Worm (Caenorhabditis elegans) whole organism, late embryonic: ENCODE measurements around the gene lmtr-2.
A peak's percentile ranks its signal among the peaks of the same experiment; 100 is the strongest.

ENCODE experiments used
- F13H6.1 ChIP-seq: sonication (generic microtip); optimal IDR thresholded peaks from 2 replicates; lab custom pipeline; 2016; ENCODE audit warnings: missing genetic modification characterization, missing compliant biosample characterization
- K09A11.1 ChIP-seq: sonication (generic microtip); optimal IDR thresholded peaks from 2 replicates; lab custom pipeline; 2017; ENCODE audit warnings: antibody characterized with exemption, mild to moderate bottlenecking, missing genetic modification characterization, missing compliant biosample characterization; ENCODE audit not compliant: insufficient read depth
- T23F11.4 ChIP-seq: fragments of 200-800 bp; sonication (Bioruptor generic); optimal IDR thresholded peaks from 2 replicates; lab custom pipeline; 2018; ENCODE audit warnings: mild to moderate bottlenecking, missing genetic modification characterization, missing compliant biosample characterization
- ahr-1 ChIP-seq: sonication (generic microtip); optimal IDR thresholded peaks from 2 replicates; lab custom pipeline; 2016; ENCODE audit warnings: missing genetic modification characterization, missing compliant biosample characterization
- ama-1 ChIP-seq: fragments of 150-350 bp; optimal IDR thresholded peaks from 2 replicates; lab custom pipeline; 2014
- ceh-14 ChIP-seq: sonication (generic microtip); optimal IDR thresholded peaks from 2 replicates; lab custom pipeline; 2016; ENCODE audit warnings: missing genotype, missing genetic modification characterization, missing compliant biosample characterization
- ceh-2 ChIP-seq: sonication (generic microtip); optimal IDR thresholded peaks from 2 replicates; lab custom pipeline; 2016; ENCODE audit warnings: missing genotype, missing genetic modification characterization, missing compliant biosample characterization
- ceh-22 ChIP-seq: sonication (generic microtip); optimal IDR thresholded peaks from 2 replicates; lab custom pipeline; 2017; ENCODE audit warnings: missing biosample characterization, missing genetic modification characterization
- ceh-24 ChIP-seq: sonication (generic microtip); optimal IDR thresholded peaks from 2 replicates; lab custom pipeline; 2016; ENCODE audit warnings: mild to moderate bottlenecking, missing genetic modification characterization, missing compliant biosample characterization
- ceh-34 ChIP-seq: sonication (generic microtip); optimal IDR thresholded peaks from 2 replicates; lab custom pipeline; 2016; ENCODE audit warnings: mild to moderate bottlenecking, missing genetic modification characterization, missing compliant biosample characterization
- ceh-45 ChIP-seq: fragments of 200-800 bp; sonication (Bioruptor generic); IDR thresholded peaks from 2 replicates; pipeline ENCODE4 v1.3.6; 2022; ENCODE audit warnings: missing genetic modification reagents, missing genetic modification characterization, missing compliant biosample characterization
- ceh-48 ChIP-seq: sonication (generic microtip); optimal IDR thresholded peaks from 2 replicates; lab custom pipeline; 2016; ENCODE audit warnings: missing genetic modification characterization, inconsistent platforms, missing compliant biosample characterization
- ceh-6 ChIP-seq: fragments of 200-800 bp; sonication (Bioruptor generic); optimal IDR thresholded peaks from 2 replicates; lab custom pipeline; 2018; ENCODE audit warnings: mild to moderate bottlenecking, missing genetic modification characterization, missing compliant biosample characterization
- ceh-9 ChIP-seq: sonication (generic microtip); optimal IDR thresholded peaks from 2 replicates; lab custom pipeline; 2016; ENCODE audit warnings: mild to moderate bottlenecking, missing genetic modification characterization, inconsistent platforms, missing compliant biosample characterization
- che-1 ChIP-seq: sonication (generic microtip); optimal IDR thresholded peaks from 2 replicates; lab custom pipeline; 2016; ENCODE audit warnings: mild to moderate bottlenecking, missing genetic modification characterization, missing compliant biosample characterization
- dmd-4 ChIP-seq: sonication (generic microtip); optimal IDR thresholded peaks from 2 replicates; lab custom pipeline; 2016; ENCODE audit warnings: borderline replicate concordance, missing genetic modification characterization, missing compliant biosample characterization
- elt-2 ChIP-seq: sonication (generic microtip); optimal IDR thresholded peaks from 2 replicates; lab custom pipeline; 2016; ENCODE audit warnings: missing genetic modification reagents, missing genetic modification characterization, missing compliant biosample characterization
- eyg-1 ChIP-seq: sonication (generic microtip); optimal IDR thresholded peaks from 2 replicates; lab custom pipeline; 2016; ENCODE audit warnings: missing genotype, missing genetic modification characterization, missing compliant biosample characterization
- fax-1 ChIP-seq: sonication (generic microtip); optimal IDR thresholded peaks from 2 replicates; lab custom pipeline; 2016; ENCODE audit warnings: missing genotype, missing genetic modification characterization, missing compliant biosample characterization
- fkh-6 ChIP-seq: sonication (generic microtip); optimal IDR thresholded peaks from 2 replicates; lab custom pipeline; 2016; ENCODE audit warnings: missing genetic modification characterization, missing compliant biosample characterization
- gmeb-2 ChIP-seq: sonication (generic microtip); optimal IDR thresholded peaks from 2 replicates; lab custom pipeline; 2016; ENCODE audit warnings: missing genetic modification characterization, inconsistent platforms, missing compliant biosample characterization
- hlh-15 ChIP-seq: sonication (generic microtip); optimal IDR thresholded peaks from 2 replicates; lab custom pipeline; 2016; ENCODE audit warnings: missing genetic modification characterization, missing compliant biosample characterization
- hlh-30 ChIP-seq: sonication (generic microtip); optimal IDR thresholded peaks from 2 replicates; lab custom pipeline; 2017; ENCODE audit warnings: antibody characterized with exemption, missing genetic modification characterization, missing compliant biosample characterization; ENCODE audit not compliant: insufficient read depth
- lin-11 ChIP-seq: fragments of 200-800 bp; sonication (Bioruptor generic); optimal IDR thresholded peaks from 2 replicates; lab custom pipeline; 2018; ENCODE audit warnings: mild to moderate bottlenecking, missing genetic modification characterization, missing compliant biosample characterization
- nfya-1 ChIP-seq: sonication (generic microtip); optimal IDR thresholded peaks from 2 replicates; lab custom pipeline; 2017; ENCODE audit warnings: missing genetic modification characterization, mild to moderate bottlenecking, missing compliant biosample characterization, antibody characterized with exemption, moderate library complexity
- nhr-11 ChIP-seq: fragments of 150-350 bp; optimal IDR thresholded peaks from 2 replicates; lab custom pipeline; 2014; ENCODE audit warnings: missing biosample characterization, missing genetic modification characterization
- npax-4 ChIP-seq: sonication (generic microtip); optimal IDR thresholded peaks from 2 replicates; lab custom pipeline; 2016; ENCODE audit warnings: missing genetic modification characterization, missing compliant biosample characterization
- odd-2 ChIP-seq: sonication (generic microtip); optimal IDR thresholded peaks from 2 replicates; lab custom pipeline; 2017; ENCODE audit warnings: antibody characterized with exemption, mild to moderate bottlenecking, missing genetic modification characterization, missing compliant biosample characterization
- pag-3 ChIP-seq: sonication (generic microtip); optimal IDR thresholded peaks from 2 replicates; lab custom pipeline; 2016; ENCODE audit warnings: missing compliant biosample characterization, missing genetic modification characterization, borderline replicate concordance
- pax-1 ChIP-seq: fragments of 150-350 bp; optimal IDR thresholded peaks from 2 replicates; lab custom pipeline; 2014; ENCODE audit warnings: missing biosample characterization, missing genetic modification characterization
- pha-2 ChIP-seq: sonication (generic microtip); optimal IDR thresholded peaks from 2 replicates; lab custom pipeline; 2017; ENCODE audit warnings: mild to moderate bottlenecking, missing genetic modification characterization, missing compliant biosample characterization
- pha-4 ChIP-seq: fragments of 150-350 bp; optimal IDR thresholded peaks from 2 replicates; lab custom pipeline; 2018; ENCODE audit warnings: missing biosample characterization, missing genetic modification reagents, missing genetic modification characterization
- pqm-1 ChIP-seq: sonication (generic microtip); optimal IDR thresholded peaks from 2 replicates; lab custom pipeline; 2016; ENCODE audit warnings: missing genetic modification characterization, missing compliant biosample characterization
- pros-1 ChIP-seq: fragments of 150-350 bp; optimal IDR thresholded peaks from 2 replicates; lab custom pipeline; 2014; ENCODE audit warnings: missing biosample characterization, missing genetic modification reagents, missing genetic modification characterization
- ref-2 ChIP-seq: sonication (generic microtip); optimal IDR thresholded peaks from 2 replicates; lab custom pipeline; 2016; ENCODE audit warnings: missing genetic modification characterization, missing compliant biosample characterization
- rnt-1 ChIP-seq: sonication (generic microtip); optimal IDR thresholded peaks from 2 replicates; lab custom pipeline; 2016; ENCODE audit warnings: missing genetic modification characterization, missing compliant biosample characterization
- sox-2 ChIP-seq: fragments of 200-800 bp; sonication (Bioruptor generic); IDR thresholded peaks from 2 replicates; pipeline ENCODE4 v1.3.6; 2022; ENCODE audit warnings: missing genetic modification reagents, missing genetic modification characterization, missing compliant biosample characterization
- sox-4 ChIP-seq: sonication (generic microtip); optimal IDR thresholded peaks from 2 replicates; lab custom pipeline; 2017; ENCODE audit warnings: mild to moderate bottlenecking, missing genetic modification characterization, inconsistent platforms, missing compliant biosample characterization
- syd-9 ChIP-seq: sonication (generic microtip); optimal IDR thresholded peaks from 2 replicates; lab custom pipeline; 2016; ENCODE audit warnings: mild to moderate bottlenecking, missing genetic modification characterization, moderate library complexity, missing compliant biosample characterization
- tbx-7 ChIP-seq: sonication (generic microtip); optimal IDR thresholded peaks from 2 replicates; lab custom pipeline; 2016; ENCODE audit warnings: missing genotype, missing genetic modification characterization, missing compliant biosample characterization
- ttx-3 ChIP-seq: sonication (generic microtip); optimal IDR thresholded peaks from 2 replicates; lab custom pipeline; 2016; ENCODE audit warnings: missing genetic modification reagents, missing genetic modification characterization, missing compliant biosample characterization
- unc-42 ChIP-seq: sonication (generic microtip); optimal IDR thresholded peaks from 2 replicates; lab custom pipeline; 2016; ENCODE audit warnings: missing genotype, missing genetic modification characterization, missing compliant biosample characterization
- unc-86 ChIP-seq: sonication (generic microtip); optimal IDR thresholded peaks from 2 replicates; lab custom pipeline; 2016; ENCODE audit warnings: missing genetic modification characterization, missing compliant biosample characterization
- zip-5 ChIP-seq: sonication (generic microtip); optimal IDR thresholded peaks from 2 replicates; lab custom pipeline; 2016; ENCODE audit warnings: missing genetic modification characterization, missing compliant biosample characterization
- ztf-16 ChIP-seq: sonication (generic microtip); optimal IDR thresholded peaks from 2 replicates; lab custom pipeline; 2017; ENCODE audit warnings: missing genetic modification characterization, missing compliant biosample characterization

Gene lmtr-2

ce11 chrV:8012032-8012431, 1.1 kb upstream of the lmtr-2 start, which contains the start of gene rpb-9:
Gene rpb-9 (minus strand): TSS chrV:8012345.
- TF ChIP-seq pha-2 (tag; lab: Kevin White, UChicago) (no peak), dmd-4 (tag; lab: Kevin White, UChicago) (no peak), nhr-11 (tag; lab: Kevin White, UChicago) (no peak), gmeb-2 (tag; lab: Kevin White, UChicago) (no peak), lin-11 (no peak), elt-2 (no peak), ttx-3 (tag; lab: Kevin White, UChicago) (no peak), ceh-6 (GFP tag; lab: Kevin White, UChicago) (no peak), T23F11.4 (GFP tag; lab: Kevin White, UChicago) (no peak), pha-4 (tag; lab: Kevin White, UChicago) (no peak), ceh-2 (tag; lab: Kevin White, UChicago) (no peak), syd-9 (tag; lab: Kevin White, UChicago) (no peak), nfya-1 (tag; lab: Kevin White, UChicago) (no peak), pqm-1 (tag; lab: Kevin White, UChicago) (no peak)

DNA sequence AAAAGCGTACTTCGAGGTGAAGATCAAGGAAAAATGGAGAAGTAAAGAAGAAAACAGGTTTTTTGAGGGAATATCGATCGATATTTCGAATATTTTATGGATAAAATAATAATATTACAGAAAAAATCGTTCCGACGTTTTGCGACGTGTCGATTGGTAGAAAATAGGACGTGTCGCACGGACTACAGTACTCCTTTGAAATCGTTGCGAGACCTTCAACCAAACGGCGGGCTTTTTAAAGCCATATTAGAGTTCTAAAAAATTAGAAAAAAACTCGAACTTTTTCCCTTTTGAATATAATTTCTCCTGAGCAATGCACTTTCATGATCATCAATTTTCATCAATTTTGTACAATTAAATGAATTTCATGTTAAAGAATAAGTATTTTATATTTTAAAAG, 803 bp downstream of the lmtr-2 start, which contains the start of gene Y97E10AR.4:
Y97E10AR.4 (minus strand) TSS at position 131 of the 400 bp plus-strand sequence.
- TF ChIP-seq sox-4 (tag; lab: Kevin White, UChicago): no peak
- no peak for TF ChIP-seq tbx-7 (tag; lab: Kevin White, UChicago)
- TF ChIP-seq nfya-1 (tag; lab: Kevin White, UChicago): no peak
- no peak for TF ChIP-seq eyg-1
- no peak for TF ChIP-seq pax-1
- TF ChIP-seq ama-1 (lab: Kevin White, UChicago): no peak
- no peak for TF ChIP-seq ceh-14
- no peak for TF ChIP-seq fax-1
- no peak for TF ChIP-seq pqm-1 (tag; lab: Kevin White, UChicago)
- TF ChIP-seq ceh-48 (tag; lab: Kevin White, UChicago): no peak
- no peak for TF ChIP-seq F13H6.1 (tag; lab: Kevin White, UChicago)
- TF ChIP-seq ztf-16: no peak
- TF ChIP-seq unc-42 (tag; lab: Kevin White, UChicago): no peak
- TF ChIP-seq ceh-24 (tag; lab: Kevin White, UChicago): no peak
- TF ChIP-seq npax-4 (tag; lab: Kevin White, UChicago): no peak
- no peak for TF ChIP-seq nhr-11 (tag; lab: Kevin White, UChicago)
- TF ChIP-seq ceh-22 (tag; lab: Kevin White, UChicago): no peak
- TF ChIP-seq pros-1 (tag; lab: Kevin White, UChicago): no peak
- TF ChIP-seq, all 69 proteins: peak for 0

ce11 chrV:8007460-8008292, 3.2 kb downstream of the lmtr-2 start, which contains the start of gene Y97E10AR.3:
Gene Y97E10AR.3 (minus strand): TSS chrV:8007510.
- TF ChIP-seq rnt-1 (tag; lab: Kevin White, UChicago) (no peak), ceh-45 (GFP tag; lab: Robert Waterston, UW) (no peak), ref-2 (no peak), ceh-14 (no peak), ceh-2 (tag; lab: Kevin White, UChicago) (no peak), unc-42 (tag; lab: Kevin White, UChicago) (peak; percentile 21)

DNA sequence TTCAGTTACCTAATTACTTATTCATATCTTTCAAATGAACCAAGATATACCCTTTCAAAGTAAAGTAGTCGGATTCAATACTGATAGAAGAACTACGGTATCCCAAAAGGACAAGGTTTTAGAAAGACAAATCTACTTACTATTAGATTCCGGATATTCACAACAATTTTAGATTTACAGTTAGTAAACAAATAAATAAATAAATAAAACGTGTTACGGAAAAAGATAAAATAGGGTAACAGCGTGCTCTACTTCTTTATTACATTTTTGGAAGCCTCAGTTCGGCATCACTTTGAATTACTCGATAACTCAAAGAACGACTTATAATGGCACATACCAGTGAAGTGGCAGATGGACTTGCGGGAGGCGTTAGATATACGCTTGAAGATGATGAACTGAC, 5.9 kb downstream of the lmtr-2 start, which contains the start of gene Y97E10AR.8:
Y97E10AR.8 (plus strand) TSS at position 301 of the 400 bp plus-strand sequence.
- TF ChIP-seq ceh-34 (tag; lab: Kevin White, UChicago) (no peak), che-1 (tag; lab: Kevin White, UChicago) (no peak), sox-2 (GFP tag; lab: Robert Waterston, UW) (no peak), hlh-15 (tag; lab: Kevin White, UChicago) (no peak), K09A11.1 (no peak), pax-1 (no peak), hlh-30 (tag; lab: Kevin White, UChicago) (no peak), ceh-9 (tag; lab: Kevin White, UChicago) (no peak), pha-4 (tag; lab: Kevin White, UChicago) (no peak), lin-11 (no peak), odd-2 (tag; lab: Kevin White, UChicago) (no peak), ama-1 (lab: Kevin White, UChicago) (no peak), fkh-6 (tag; lab: Kevin White, UChicago) (no peak), zip-5 (no peak), unc-86 (tag; lab: Kevin White, UChicago) (no peak), ahr-1 (tag; lab: Kevin White, UChicago) (no peak), fax-1 (no peak), pag-3 (tag; lab: Kevin White, UChicago) (no peak)
